In genomic region chrX:19865389-19866144, dm6 we compare ENCODE assay signal across 1 fruit fly cellular context.
TF ChIP-seq lines count a peak whose summit lies in the region.

TSS of gene THADA (minus strand) at chrX:19865524.

TF ChIP-seq in whole organism, embryonic, 481 proteins besides CTCF, POLR2A, EP300 and RAD21 (continued from another document):
- TF ChIP-seq ci (GFP tag; IDR thresholded peaks at IDR 0.05; lab: Robert Waterston, UW) = 0 out of 3 replicates have a peak, but pooled peaks have one; percentile 64
- TF ChIP-seq CG6175 (GFP tag; IDR thresholded peaks at IDR 0.05; lab: Robert Waterston, UW) = no peak
- TF ChIP-seq CG11398 (GFP tag; optimal IDR thresholded peaks at IDR 0.05; lab: Kevin White, UChicago) = no peak
- TF ChIP-seq mirr (GFP tag; optimal IDR thresholded peaks at IDR 0.05; lab: Kevin White, UChicago) = peak; percentile 27
- no peak for TF ChIP-seq Taf1 (GFP tag; IDR thresholded peaks at IDR 0.05; lab: Robert Waterston, UW)
- TF ChIP-seq CG31224 (GFP tag; IDR thresholded peaks at IDR 0.05; lab: Robert Waterston, UW) = no peak
- TF ChIP-seq Dad (GFP tag; optimal IDR thresholded peaks at IDR 0.05; lab: Kevin White, UChicago) = no peak
- peak; percentile 23 for TF ChIP-seq Oli (tag; optimal IDR thresholded peaks at IDR 0.05; lab: Kevin White, UChicago)
- TF ChIP-seq CG6791 (GFP tag; IDR thresholded peaks at IDR 0.05; lab: Robert Waterston, UW; ENCODE audit: partially characterized antibody) = peak; percentile 96
- peak; percentile 25 for TF ChIP-seq CG1602 (GFP tag; optimal IDR thresholded peaks at IDR 0.05; lab: Kevin White, UChicago)
- no peak for TF ChIP-seq CG31388 (GFP tag; optimal IDR thresholded peaks at IDR 0.05; lab: Kevin White, UChicago)
- peak; percentile 93 for TF ChIP-seq CG13287 (GFP tag; IDR thresholded peaks at IDR 0.05; lab: Robert Waterston, UW; ENCODE audit: partially characterized antibody)
- peak; percentile 43 for TF ChIP-seq Hsf (GFP tag; optimal IDR thresholded peaks at IDR 0.05; lab: Kevin White, UChicago)
- no peak for TF ChIP-seq Lim3 (GFP tag; IDR thresholded peaks at IDR 0.05; lab: Robert Waterston, UW)
- TF ChIP-seq CG12219 (GFP tag; optimal IDR thresholded peaks at IDR 0.05; lab: Kevin White, UChicago) = no peak
- TF ChIP-seq hth (optimal IDR thresholded peaks at IDR 0.05; lab: Kevin White, UChicago) = no peak
- TF ChIP-seq h (optimal IDR thresholded peaks at IDR 0.05; lab: Kevin White, UChicago) = no peak
- no peak for TF ChIP-seq CG6683 (GFP tag; optimal IDR thresholded peaks at IDR 0.05; lab: Kevin White, UChicago)
- no peak for TF ChIP-seq lbe (GFP tag; optimal IDR thresholded peaks at IDR 0.05; lab: Kevin White, UChicago)
- TF ChIP-seq br (optimal IDR thresholded peaks at IDR 0.05; lab: Kevin White, UChicago) = no peak
- TF ChIP-seq CG11456 (GFP tag; IDR thresholded peaks at IDR 0.05; lab: Robert Waterston, UW) = 0 out of 3 replicates have a peak, but pooled peaks have one; percentile 64
- TF ChIP-seq CG1024 (GFP tag; IDR thresholded peaks at IDR 0.05; lab: Robert Waterston, UW) = no peak
- no peak for TF ChIP-seq sima (GFP tag; optimal IDR thresholded peaks at IDR 0.05; lab: Kevin White, UChicago)
- no peak for TF ChIP-seq Chrac-16 (GFP tag; optimal IDR thresholded peaks at IDR 0.05; lab: Kevin White, UChicago)
- no peak for TF ChIP-seq CG34422 (GFP tag; IDR thresholded peaks at IDR 0.05; lab: Robert Waterston, UW)
- TF ChIP-seq CG3407 (GFP tag; optimal IDR thresholded peaks at IDR 0.05; lab: Kevin White, UChicago) = no peak
- TF ChIP-seq CG4730 (GFP tag; IDR thresholded peaks at IDR 0.05; lab: Robert Waterston, UW) = 0 out of 2 replicates have a peak, but pooled peaks have one; percentile 27
- peak; percentile 41 for TF ChIP-seq nmo (GFP tag; optimal IDR thresholded peaks at IDR 0.05; lab: Kevin White, UChicago)
- no peak for TF ChIP-seq Elba2 (GFP tag; optimal IDR thresholded peaks at IDR 0.05; lab: Kevin White, UChicago)
- peak; percentile 61 for TF ChIP-seq CG9727 (GFP tag; optimal IDR thresholded peaks at IDR 0.05; lab: Kevin White, UChicago)
- TF ChIP-seq lmd (GFP tag; IDR thresholded peaks at IDR 0.05; lab: Robert Waterston, UW) = no peak
- TF ChIP-seq fd102C (GFP tag; optimal IDR thresholded peaks at IDR 0.05; lab: Kevin White, UChicago) = no peak
- TF ChIP-seq CG6854 (GFP tag; optimal IDR thresholded peaks at IDR 0.05; lab: Kevin White, UChicago) = no peak
- no peak for TF ChIP-seq CG9876 (GFP tag; optimal IDR thresholded peaks at IDR 0.05; lab: Kevin White, UChicago)
- TF ChIP-seq bigmax (GFP tag; optimal IDR thresholded peaks at IDR 0.05; lab: Kevin White, UChicago) = peak; percentile 44
- TF ChIP-seq sc (optimal IDR thresholded peaks at IDR 0.05; lab: Kevin White, UChicago) = no peak
- TF ChIP-seq sc (GFP tag; optimal IDR thresholded peaks at IDR 0.05; lab: Kevin White, UChicago) = no peak
- TF ChIP-seq Jarid2 (GFP tag; optimal IDR thresholded peaks at IDR 0.05; lab: Kevin White, UChicago) = no peak
- no peak for TF ChIP-seq toy (GFP tag; IDR thresholded peaks at IDR 0.05; lab: Robert Waterston, UW)
- TF ChIP-seq CG17912 (GFP tag; optimal IDR thresholded peaks at IDR 0.05; lab: Kevin White, UChicago) = no peak
- TF ChIP-seq Drgx (GFP tag; IDR thresholded peaks at IDR 0.05; lab: Robert Waterston, UW) = no peak
- peak; percentile 97 for TF ChIP-seq bbx (GFP tag; IDR thresholded peaks at IDR 0.05; lab: Robert Waterston, UW; ENCODE audit: partially characterized antibody)
- TF ChIP-seq unc-4 (GFP tag; IDR thresholded peaks at IDR 0.05; lab: Robert Waterston, UW; ENCODE audit: partially characterized antibody) = peak; percentile 93
- no peak for TF ChIP-seq disco-r (GFP tag; optimal IDR thresholded peaks at IDR 0.05; lab: Kevin White, UChicago)
- TF ChIP-seq CG3995 (GFP tag; optimal IDR thresholded peaks at IDR 0.05; lab: Kevin White, UChicago) = peak; percentile 16
- no peak for TF ChIP-seq Sox100B (GFP tag; optimal IDR thresholded peaks at IDR 0.05; lab: Kevin White, UChicago)
- TF ChIP-seq sens (GFP tag; lab: Kevin White, UChicago) = peak; percentile 85
- no peak for TF ChIP-seq CG4404 (GFP tag; IDR thresholded peaks at IDR 0.05; lab: Robert Waterston, UW)
- TF ChIP-seq CG2678 (tag; optimal IDR thresholded peaks at IDR 0.05; lab: Kevin White, UChicago) = no peak
- no peak for TF ChIP-seq Optix (GFP tag; IDR thresholded peaks at IDR 0.05; lab: Robert Waterston, UW)
- TF ChIP-seq cato (GFP tag; optimal IDR thresholded peaks at IDR 0.05; lab: Kevin White, UChicago; ENCODE audit: borderline replicate concordance) = no peak
- TF ChIP-seq CG12236 (GFP tag; optimal IDR thresholded peaks at IDR 0.05; lab: Kevin White, UChicago) = no peak
- no peak for TF ChIP-seq lov (optimal IDR thresholded peaks at IDR 0.05; lab: Kevin White, UChicago)
- no peak for TF ChIP-seq lov (GFP tag; IDR thresholded peaks at IDR 0.05; lab: Robert Waterston, UW)
- TF ChIP-seq CG17568 (GFP tag; optimal IDR thresholded peaks at IDR 0.05; lab: Kevin White, UChicago) = no peak
- TF ChIP-seq NC2α (GFP tag; optimal IDR thresholded peaks at IDR 0.05; lab: Kevin White, UChicago) = no peak
- TF ChIP-seq Aef1 (GFP tag; IDR thresholded peaks at IDR 0.05; lab: Robert Waterston, UW) = peak; percentile 59; the same call in 2 of the 3 replicates
- peak; percentile 11 for TF ChIP-seq CG1647 (GFP tag; optimal IDR thresholded peaks at IDR 0.05; lab: Kevin White, UChicago)
- no peak for TF ChIP-seq yki (optimal IDR thresholded peaks at IDR 0.05; lab: Kevin White, UChicago)
- TF ChIP-seq CG10321 (GFP tag; IDR thresholded peaks at IDR 0.05; lab: Robert Waterston, UW) = no peak
- TF ChIP-seq ssp (GFP tag; IDR thresholded peaks at IDR 0.05; lab: Robert Waterston, UW) = no peak; the same call in 1 of the 2 replicates
- peak; percentile 25 for TF ChIP-seq tx (GFP tag; optimal IDR thresholded peaks at IDR 0.05; lab: Kevin White, UChicago)
- TF ChIP-seq Bteb2 (GFP tag; optimal IDR thresholded peaks at IDR 0.05; lab: Kevin White, UChicago) = no peak
- TF ChIP-seq Spps (tag; optimal IDR thresholded peaks at IDR 0.05; lab: Kevin White, UChicago) = peak; percentile 2
- TF ChIP-seq CG12744 (GFP tag; optimal IDR thresholded peaks at IDR 0.05; lab: Kevin White, UChicago) = no peak
- TF ChIP-seq Abd-B (GFP tag; optimal IDR thresholded peaks at IDR 0.05; lab: Kevin White, UChicago) = peak; percentile 43
